Worm (Caenorhabditis elegans): ENCODE results near the gene lpin-1.

Gene lpin-1

DNA sequence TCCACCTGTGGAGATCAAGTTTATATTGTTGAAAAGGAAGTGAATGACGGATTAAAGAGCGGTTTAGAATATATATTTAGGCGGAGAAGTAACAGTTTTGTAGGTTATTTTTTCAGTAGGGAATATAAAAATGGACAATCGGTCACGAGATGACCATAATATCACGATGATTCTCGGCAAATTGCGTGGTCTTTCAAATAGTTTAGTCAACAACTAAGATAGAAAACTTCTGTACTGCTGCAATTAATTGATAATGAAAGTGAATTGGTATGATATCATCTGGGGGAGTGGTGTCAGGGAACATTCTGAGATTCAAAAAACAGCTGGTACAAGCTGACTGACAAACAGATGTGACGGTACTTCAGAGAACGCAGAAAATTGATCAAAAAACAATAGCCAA lies 45.4 kb downstream of the lpin-1 start (continued):
- TF ChIP-seq blmp-1 (tag; optimal IDR thresholded peaks at IDR 0.05): peak; percentile 81
- no peak for TF ChIP-seq lin-13 (GFP tag; optimal IDR thresholded peaks at IDR 0.05)
- no peak for TF ChIP-seq C16A3.4 (tag; optimal IDR thresholded peaks at IDR 0.05)
- TF ChIP-seq C34B4.2 (tag; optimal IDR thresholded peaks at IDR 0.05): no peak
- TF ChIP-seq grh-1 (GFP tag; IDR thresholded peaks at IDR 0.05): no peak
- no peak for TF ChIP-seq ceh-88 (GFP tag; IDR thresholded peaks at IDR 0.05)
- TF ChIP-seq efl-3 (GFP tag; optimal IDR thresholded peaks at IDR 0.05): no peak
- TF ChIP-seq aly-2 (tag; optimal IDR thresholded peaks at IDR 0.05): no peak
- no peak for TF ChIP-seq irx-1 (tag; optimal IDR thresholded peaks at IDR 0.05)
- no peak for TF ChIP-seq F16B12.6 (tag; optimal IDR thresholded peaks at IDR 0.05)
- no peak for TF ChIP-seq mep-1 (tag; optimal IDR thresholded peaks at IDR 0.05)
- peak; percentile 62 for TF ChIP-seq nhr-20 (tag; optimal IDR thresholded peaks at IDR 0.05)
- TF ChIP-seq egl-27 (tag; optimal IDR thresholded peaks at IDR 0.05): no peak
- no peak for TF ChIP-seq unc-62 (GFP tag; optimal IDR thresholded peaks at IDR 0.05)
- no peak for TF ChIP-seq mdl-1 (tag; optimal IDR thresholded peaks at IDR 0.05)
- TF ChIP-seq vab-15 (tag; optimal IDR thresholded peaks at IDR 0.05): peak; percentile 45
- no peak for TF ChIP-seq nhr-47 (tag; optimal IDR thresholded peaks at IDR 0.05)
- TF ChIP-seq fkh-4 (tag; optimal IDR thresholded peaks at IDR 0.05; ENCODE audit: borderline replicate concordance): no peak
- no peak for TF ChIP-seq lsy-2 (tag; optimal IDR thresholded peaks at IDR 0.05)
- TF ChIP-seq ces-1 (GFP tag; optimal IDR thresholded peaks at IDR 0.05): no peak
- no peak for TF ChIP-seq dsc-1 (tag; optimal IDR thresholded peaks at IDR 0.05)
- TF ChIP-seq pax-3 (tag; optimal IDR thresholded peaks at IDR 0.05): no peak
- TF ChIP-seq nhr-12 (tag; optimal IDR thresholded peaks at IDR 0.05): no peak
- no peak for TF ChIP-seq nhr-11 (tag; optimal IDR thresholded peaks at IDR 0.05)
- TF ChIP-seq dpl-1 (GFP tag; optimal IDR thresholded peaks at IDR 0.05): no peak
- no peak for TF ChIP-seq unc-86 (tag; optimal IDR thresholded peaks at IDR 0.05)
- no peak for TF ChIP-seq sup-37 (GFP tag; optimal IDR thresholded peaks at IDR 0.05)
- no peak for TF ChIP-seq ama-1 (optimal IDR thresholded peaks at IDR 0.05)
- no peak for TF ChIP-seq ceh-8 (GFP tag; optimal IDR thresholded peaks at IDR 0.05)
- no peak for TF ChIP-seq nhr-77 (tag; optimal IDR thresholded peaks at IDR 0.05)
- peak in 2 of 6 experiments; percentile 35 to 82 for TF ChIP-seq elt-3 (tag; optimal IDR thresholded peaks at IDR 0.05)
- no peak for TF ChIP-seq unc-98 (GFP tag; IDR thresholded peaks at IDR 0.05)
- no peak for TF ChIP-seq egl-13 (tag; optimal IDR thresholded peaks at IDR 0.05)
- no peak for TF ChIP-seq swsn-7 (tag; optimal IDR thresholded peaks at IDR 0.05)
- no peak for TF ChIP-seq fkh-8 (tag; optimal IDR thresholded peaks at IDR 0.05)
- peak; percentile 92 for TF ChIP-seq nhr-85 (tag)
- no peak for TF ChIP-seq unc-130 (tag; optimal IDR thresholded peaks at IDR 0.05)

DNA sequence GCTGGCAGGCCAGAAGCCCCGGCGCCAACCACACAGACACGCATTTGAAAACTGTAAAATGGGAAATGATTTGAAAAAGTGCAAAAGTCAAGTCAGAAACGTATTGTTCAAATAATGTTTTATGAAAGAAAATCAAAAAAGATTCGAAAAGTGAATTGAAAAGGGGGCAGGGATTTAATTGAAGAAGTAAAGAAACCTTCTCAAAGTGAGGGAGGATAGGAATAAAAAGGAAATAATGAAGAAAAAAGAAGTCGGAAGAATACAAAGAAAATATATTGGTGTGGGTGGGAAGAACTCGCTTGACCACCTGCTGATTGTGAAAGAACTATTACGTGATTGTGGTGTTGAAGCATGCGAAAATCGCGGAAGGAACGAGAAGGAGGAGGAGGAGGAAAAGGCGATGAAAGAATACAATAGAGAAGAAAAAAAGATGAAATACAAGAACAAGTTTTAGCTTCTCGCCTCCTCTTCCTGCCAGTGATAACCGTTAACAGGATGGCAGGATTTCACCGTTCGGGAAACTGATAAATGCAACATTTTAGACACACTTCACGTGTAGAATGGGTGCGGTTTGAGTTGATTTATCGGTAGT lies 47.2 kb downstream of the lpin-1 start, which contains the start of gene fmo-4:
Gene fmo-4, minus strand, starts transcription at position 51 of the 592 bp plus-strand sequence.
- TF ChIP-seq blmp-1 (tag; optimal IDR thresholded peaks at IDR 0.05) (peak; percentile 23), efl-1 (optimal IDR thresholded peaks at IDR 0.05) (no peak), efl-1 (GFP tag; optimal IDR thresholded peaks at IDR 0.05 in 1 of 2) (no peak), unc-86 (tag; optimal IDR thresholded peaks at IDR 0.05) (no peak)

DNA sequence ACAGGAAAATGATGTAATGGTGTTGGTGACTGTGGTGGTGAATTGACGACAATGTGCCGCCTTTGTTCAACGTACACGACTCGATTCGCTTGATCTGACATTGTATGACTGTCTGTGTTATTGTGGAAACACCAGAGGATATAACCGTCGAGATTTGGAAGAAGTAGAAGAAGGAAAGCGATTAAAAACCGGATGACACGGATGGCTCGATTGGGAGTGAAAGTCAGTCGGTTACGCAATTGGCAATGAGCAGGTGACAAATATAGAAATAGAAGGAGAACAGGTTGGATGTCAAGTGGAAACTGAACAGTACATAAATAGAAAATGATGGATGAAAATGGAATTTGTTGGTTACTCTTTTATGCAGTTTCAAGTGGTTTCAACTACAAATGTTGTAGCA lies 53.0 kb downstream of the lpin-1 start, which contains the start of gene rdy-2:
Gene rdy-2, minus strand, starts transcription at position 101 of the 400 bp plus-strand sequence.
- TF ChIP-seq ceh-8 (GFP tag; optimal IDR thresholded peaks at IDR 0.05) (no peak), nhr-47 (tag; optimal IDR thresholded peaks at IDR 0.05) (no peak), blmp-1 (tag; optimal IDR thresholded peaks at IDR 0.05) (peak; percentile 10), rnt-1 (tag; optimal IDR thresholded peaks at IDR 0.05) (no peak), efl-1 (optimal IDR thresholded peaks at IDR 0.05) (no peak), efl-1 (GFP tag; optimal IDR thresholded peaks at IDR 0.05 in 1 of 2) (peak in 1 of 2 experiments; percentile 53), unc-86 (tag; optimal IDR thresholded peaks at IDR 0.05) (no peak), nhr-84 (tag; optimal IDR thresholded peaks at IDR 0.05) (no peak), nhr-77 (tag; optimal IDR thresholded peaks at IDR 0.05) (no peak), ztf-4 (tag; optimal IDR thresholded peaks at IDR 0.05) (no peak), ceh-88 (GFP tag; IDR thresholded peaks at IDR 0.05) (no peak), unc-98 (GFP tag; IDR thresholded peaks at IDR 0.05) (no peak), elt-2 (tag; optimal IDR thresholded peaks at IDR 0.05) (no peak), dpl-1 (GFP tag; optimal IDR thresholded peaks at IDR 0.05) (no peak), lsy-2 (tag; optimal IDR thresholded peaks at IDR 0.05) (no peak), ets-5 (GFP tag; IDR thresholded peaks at IDR 0.05) (no peak)
